Worm (Caenorhabditis elegans): ENCODE results near the gene R10D12.1.

DNA sequence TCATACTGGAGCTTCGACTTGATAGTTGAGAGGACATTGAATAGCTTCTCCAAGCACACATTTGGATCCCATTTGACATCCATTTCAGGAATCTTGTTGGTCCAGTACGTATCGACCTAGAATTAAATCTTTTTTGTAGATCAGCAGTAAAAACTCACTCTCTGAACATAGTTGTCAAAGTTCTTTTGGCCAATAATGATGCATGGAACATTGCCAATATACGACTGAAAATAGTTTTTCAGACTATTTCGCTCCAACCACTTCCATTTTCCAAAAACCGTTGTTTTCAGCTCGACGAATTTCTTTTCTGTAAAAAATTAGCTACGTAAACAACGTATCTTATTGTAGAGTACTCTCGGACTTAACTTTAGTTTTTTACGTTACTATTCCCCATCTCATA lies 47.2 kb upstream of the R10D12.1 start:
- TF ChIP-seq dao-5 (tag; optimal IDR thresholded peaks at IDR 0.05) (no peak), him-1 (tag; optimal IDR thresholded peaks at IDR 0.05) (no peak)

All from whole organism, L4/young adult.